Worm (Caenorhabditis elegans): Measurements from ENCODE around the gene daf-3.

Gene daf-3

DNA sequence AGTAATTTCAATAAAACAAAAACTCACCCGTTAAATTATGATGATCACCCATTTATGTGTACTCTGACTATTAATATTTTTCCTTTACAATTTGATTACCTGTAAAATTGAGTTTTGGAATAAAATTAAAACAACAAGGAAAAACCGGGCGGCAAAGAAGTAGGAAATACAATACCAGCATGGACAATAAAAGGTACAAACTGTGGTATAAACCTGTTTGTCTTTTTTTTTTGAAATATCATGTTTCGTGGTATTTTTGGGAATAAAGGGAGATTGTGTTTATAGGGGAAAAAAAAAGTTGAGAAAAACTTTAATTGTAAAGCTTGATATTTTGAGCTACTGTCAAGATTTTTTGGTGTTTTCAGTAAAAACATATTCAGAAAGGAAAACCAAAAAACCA, at the start of gene daf-3:
TSS of gene daf-3 (minus strand) at position 101 of the 400 bp plus-strand sequence.
- TF ChIP-seq tbp1 (GFP tag; optimal IDR thresholded peaks at IDR 0.05), result no peak
- TF ChIP-seq B0035.1 (tag; optimal IDR thresholded peaks at IDR 0.05), result no peak
- TF ChIP-seq D2030.7 (GFP tag; IDR thresholded peaks at IDR 0.05), result no peak
- no peak for TF ChIP-seq Y56A3A.18 (GFP tag; IDR thresholded peaks at IDR 0.05)
- TF ChIP-seq mxl-1 (tag; optimal IDR thresholded peaks at IDR 0.05), result no peak
- TF ChIP-seq nfya-2 (GFP tag; IDR thresholded peaks at IDR 0.05), result no peak
- no peak for TF ChIP-seq mes-4 (tag; optimal IDR thresholded peaks at IDR 0.05)
- TF ChIP-seq ztf-22 (GFP tag; optimal IDR thresholded peaks at IDR 0.05), result no peak
- TF ChIP-seq pbrm-1 (GFP tag; IDR thresholded peaks at IDR 0.05), result no peak
- TF ChIP-seq snpc-1.1 (tag; optimal IDR thresholded peaks at IDR 0.05; ENCODE audit: insufficient read depth), result no peak
- TF ChIP-seq attf-5 (GFP tag; optimal IDR thresholded peaks at IDR 0.05), result no peak

DNA sequence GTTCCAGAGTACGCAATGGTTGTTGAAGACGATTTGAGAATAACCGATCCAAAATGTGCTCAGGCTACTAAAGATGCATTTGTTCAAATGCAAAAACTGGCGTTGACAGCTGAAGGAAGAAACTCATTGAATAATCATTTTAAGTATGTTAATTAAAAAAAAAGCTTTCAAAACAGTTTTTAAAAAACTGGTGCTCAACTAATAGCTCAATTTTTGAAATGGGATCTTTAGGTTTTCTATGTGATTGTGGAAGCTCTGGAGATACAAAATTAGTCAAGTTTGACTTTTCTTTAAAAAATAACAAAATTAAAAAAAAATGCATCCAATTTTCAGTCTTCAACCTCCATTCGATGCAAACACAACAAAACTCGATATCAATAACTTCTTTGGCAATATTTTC, 48.4 kb upstream of the daf-3 start:
- TF ChIP-seq F33H1.4 (GFP tag; IDR thresholded peaks at IDR 0.05) (no peak), rpc-1 (optimal IDR thresholded peaks at IDR 0.05) (no peak), rpc-1 (tag; optimal IDR thresholded peaks at IDR 0.05) (no peak), Y79H2A.3 (GFP tag; conservative IDR thresholded peaks at IDR 0.05) (no peak), Y53F4B.3 (GFP tag; IDR thresholded peaks at IDR 0.05) (no peak), ceh-100 (GFP tag; IDR thresholded peaks at IDR 0.05) (no peak), tbp1 (GFP tag; optimal IDR thresholded peaks at IDR 0.05) (no peak), mes-4 (tag; optimal IDR thresholded peaks at IDR 0.05) (no peak), zim-3 (tag; optimal IDR thresholded peaks at IDR 0.05) (no peak), C06A6.2 (GFP tag; conservative IDR thresholded peaks at IDR 0.05) (no peak), egrh-3 (GFP tag; IDR thresholded peaks at IDR 0.05) (no peak), nfya-1 (tag; optimal IDR thresholded peaks at IDR 0.05; ENCODE audit: borderline replicate concordance, insufficient read depth) (no peak)

DNA sequence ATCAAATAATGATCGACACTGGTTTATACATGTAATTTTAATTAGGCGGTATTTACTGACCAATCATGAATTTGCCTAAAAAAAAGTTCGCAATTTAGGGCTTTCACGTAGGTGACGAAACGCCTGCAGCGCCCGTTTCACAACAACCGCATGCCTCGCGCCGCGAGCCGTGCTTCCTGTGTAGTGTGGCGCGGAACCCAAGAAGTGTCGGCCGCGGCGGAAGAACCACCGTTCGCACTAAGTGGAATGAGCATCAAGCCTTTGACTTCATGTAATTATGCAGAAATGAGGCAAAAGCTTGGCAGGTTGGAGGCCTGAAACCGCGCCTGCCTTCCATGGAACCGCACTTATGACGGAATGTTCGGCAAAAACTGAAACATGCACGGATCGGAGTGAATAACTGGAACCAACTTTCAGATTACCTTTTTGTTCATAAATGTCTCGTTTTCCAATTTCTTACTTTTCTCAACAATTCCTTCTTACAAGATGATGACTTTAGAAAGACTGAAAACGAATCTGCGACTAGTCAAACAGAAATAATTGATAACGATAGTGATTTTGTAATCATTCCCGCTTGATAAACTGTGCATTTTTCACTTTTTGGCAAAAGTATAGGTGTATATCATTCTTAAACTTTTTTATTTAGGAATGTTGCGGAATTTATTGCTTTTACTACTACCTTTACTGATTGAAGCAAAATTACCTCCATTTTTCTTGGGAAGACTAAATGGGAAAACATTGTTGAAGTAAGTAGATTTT, 46.9 kb upstream of the daf-3 start, which contains the start of gene F56F10.1:
TSS of gene F56F10.1 (plus strand) at position 647 of the 759 bp plus-strand sequence.
- TF ChIP-seq F33H1.4 (GFP tag; IDR thresholded peaks at IDR 0.05) (no peak), ets-4 (GFP tag; optimal IDR thresholded peaks at IDR 0.05) (no peak), egl-18 (GFP tag; IDR thresholded peaks at IDR 0.05) (no peak), hmg-1.2 (GFP tag; IDR thresholded peaks at IDR 0.05) (peak; percentile 43), F49E8.2 (tag; optimal IDR thresholded peaks at IDR 0.05; ENCODE audit: insufficient read depth) (no peak), ztf-28 (GFP tag; IDR thresholded peaks at IDR 0.05) (no peak), nfya-2 (GFP tag; IDR thresholded peaks at IDR 0.05) (no peak), sptf-2 (GFP tag; optimal IDR thresholded peaks at IDR 0.05) (no peak), snpc-1.1 (tag; optimal IDR thresholded peaks at IDR 0.05; ENCODE audit: insufficient read depth) (no peak), snpc-3.4 (tag; optimal IDR thresholded peaks at IDR 0.05) (no peak), nfyb-1 (GFP tag; IDR thresholded peaks at IDR 0.05) (no peak), mcd-1 (GFP tag; IDR thresholded peaks at IDR 0.05) (no peak), attf-3 (GFP tag; conservative IDR thresholded peaks at IDR 0.05) (no peak), ztf-18 (tag; optimal IDR thresholded peaks at IDR 0.05) (no peak), chd-7 (tag; optimal IDR thresholded peaks at IDR 0.05) (no peak), hlh-26 (GFP tag; conservative IDR thresholded peaks at IDR 0.05) (no peak), gei-17 (GFP tag; optimal IDR thresholded peaks at IDR 0.05) (no peak), F23B12.7 (tag; optimal IDR thresholded peaks at IDR 0.05; ENCODE audit: insufficient read depth) (no peak), B0261.1 (tag; optimal IDR thresholded peaks at IDR 0.05) (no peak), lsy-27 (tag; optimal IDR thresholded peaks at IDR 0.05; ENCODE audit: borderline replicate concordance, insufficient read depth) (no peak), bed-1 (GFP tag; IDR thresholded peaks at IDR 0.05) (no peak), F39B2.1 (GFP tag; IDR thresholded peaks at IDR 0.05) (0 out of 2 replicates have a peak, but pooled peaks have one; percentile 39), B0336.3 (GFP tag; IDR thresholded peaks at IDR 0.05) (no peak), F57C9.4 (tag; optimal IDR thresholded peaks at IDR 0.05) (no peak), B0035.1 (tag; optimal IDR thresholded peaks at IDR 0.05) (no peak), ceh-79 (tag; optimal IDR thresholded peaks at IDR 0.05) (no peak), ceh-100 (GFP tag; IDR thresholded peaks at IDR 0.05) (no peak), hmg-20 (GFP tag; IDR thresholded peaks at IDR 0.05) (no peak)
